Fruit fly (Drosophila melanogaster) whole organism, embryonic: ENCODE data around the gene CG43679.
A peak's percentile ranks its signal among the peaks of the same experiment; 100 is the strongest.

Source experiments
- Aef1 ChIP-seq: fragments of 200-800 bp; sonication (Bioruptor generic); IDR thresholded peaks from 3 replicates; pipeline ENCODE4 v1.3.6; 2022; ENCODE audit warnings: missing biosample characterization, missing genetic modification characterization
- CG10267 ChIP-seq: fragments of 200-800 bp; sonication (Bioruptor generic); optimal IDR thresholded peaks from 2 replicates; lab custom pipeline; 2018; ENCODE audit warnings: missing biosample characterization, mild to moderate bottlenecking, missing genetic modification characterization, moderate library complexity
- CG10959 ChIP-seq: fragments of 200-800 bp; sonication (Bioruptor generic); IDR thresholded peaks from 2 replicates; pipeline ENCODE4 v1.3.6; 2022; ENCODE audit warnings: missing biosample characterization, missing genetic modification characterization
- CG10979 ChIP-seq: fragments of 200-800 bp; sonication (Bioruptor generic); optimal IDR thresholded peaks from 2 replicates; lab custom pipeline; 2018; ENCODE audit warnings: missing biosample characterization, mild to moderate bottlenecking, missing genetic modification characterization, moderate library complexity
- CG13123 ChIP-seq: fragments of 200-800 bp; sonication (Bioruptor generic); optimal IDR thresholded peaks from 2 replicates; lab custom pipeline; 2016; ENCODE audit warnings: missing biosample characterization, missing genetic modification characterization
- CG1529 ChIP-seq: fragments of 200-800 bp; sonication (Bioruptor generic); optimal IDR thresholded peaks from 3 replicates; lab custom pipeline; 2018; ENCODE audit warnings: missing biosample characterization, missing genetic modification characterization
- CG16779 ChIP-seq: fragments of 200-800 bp; sonication (Bioruptor generic); IDR thresholded peaks from 2 replicates; pipeline ENCODE4 v1.3.6; 2022; ENCODE audit warnings: missing biosample characterization, missing genetic modification characterization
- CG17328 ChIP-seq: fragments of 200-800 bp; sonication (Bioruptor generic); IDR thresholded peaks from 2 replicates; pipeline ENCODE4 v1.3.6; 2022; ENCODE audit warnings: missing biosample characterization, missing genetic modification characterization
- CG17385 ChIP-seq: fragments of 200-800 bp; sonication (Bioruptor generic); optimal IDR thresholded peaks from 3 replicates; lab custom pipeline; 2018; ENCODE audit warnings: missing biosample characterization, mild to moderate bottlenecking, missing genetic modification characterization
- CG17829 ChIP-seq: fragments of 200-800 bp; optimal IDR thresholded peaks from 2 replicates; lab custom pipeline; 2019; ENCODE audit warnings: missing biosample characterization, mild to moderate bottlenecking, missing genetic modification characterization, moderate library complexity
- CG30431 ChIP-seq: fragments of 200-800 bp; sonication (Bioruptor generic); optimal IDR thresholded peaks from 2 replicates; lab custom pipeline; 2017; ENCODE audit warnings: missing biosample characterization, missing genetic modification characterization
- CG34224 ChIP-seq: fragments of 200-800 bp; sonication (Bioruptor generic); IDR thresholded peaks from 3 replicates; pipeline ENCODE4 v1.3.6; 2022; ENCODE audit warnings: missing biosample characterization, missing genetic modification characterization; ENCODE audit not compliant: partially characterized antibody
- CG4617 ChIP-seq: fragments of 200-800 bp; sonication (Bioruptor generic); optimal IDR thresholded peaks from 3 replicates; lab custom pipeline; 2016; ENCODE audit warnings: missing biosample characterization, missing genetic modification characterization, borderline replicate concordance
- CG6272 ChIP-seq: fragments of 200-800 bp; sonication (Bioruptor generic); IDR thresholded peaks from 2 replicates; pipeline ENCODE4 v1.3.6; 2022; ENCODE audit warnings: missing biosample characterization, missing genetic modification characterization
- CG8765 ChIP-seq: fragments of 200-800 bp; sonication (Bioruptor generic); IDR thresholded peaks from 2 replicates; pipeline ENCODE4 v1.3.6; 2022; ENCODE audit warnings: missing biosample characterization, missing genetic modification characterization
- CG8944 ChIP-seq: fragments of 200-800 bp; sonication (Bioruptor generic); optimal IDR thresholded peaks from 3 replicates; lab custom pipeline; 2016; ENCODE audit warnings: missing biosample characterization, missing genetic modification characterization
- CG9817 ChIP-seq: fragments of 200-800 bp; sonication (Bioruptor generic); optimal IDR thresholded peaks from 2 replicates; lab custom pipeline; 2018; ENCODE audit warnings: missing biosample characterization, mild to moderate bottlenecking, missing genetic modification characterization, moderate library complexity
- CTCF ChIP-seq: fragments of 200-800 bp; sonication (Bioruptor generic); optimal IDR thresholded peaks from 2 replicates; lab custom pipeline; 2017; ENCODE audit warnings: missing biosample characterization, mild to moderate bottlenecking, missing genetic modification characterization, moderate library complexity
- CkIIα-i1 ChIP-seq: fragments of 200-800 bp; sonication (Bioruptor generic); IDR thresholded peaks from 2 replicates; pipeline ENCODE4 v1.3.6; 2022; ENCODE audit warnings: missing biosample characterization, missing genetic modification characterization
- D19A ChIP-seq: fragments of 200-800 bp; optimal IDR thresholded peaks from 3 replicates; lab custom pipeline; 2019; ENCODE audit warnings: missing biosample characterization, mild to moderate bottlenecking, missing genetic modification characterization, moderate library complexity
- Dll ChIP-seq: fragments of 200-800 bp; sonication (Bioruptor generic); IDR thresholded peaks from 4 replicates; pipeline ENCODE4 v1.3.6; 2022; ENCODE audit warnings: missing biosample characterization, missing genetic modification characterization; ENCODE audit not compliant: partially characterized antibody
- E2f1 ChIP-seq: fragments of 200-800 bp; sonication (Bioruptor generic); IDR thresholded peaks from 2 replicates; pipeline ENCODE4 v1.3.6; 2022; ENCODE audit warnings: missing biosample characterization, missing genetic modification characterization
- Elba2 ChIP-seq: fragments of 200-800 bp; sonication (Bioruptor generic); optimal IDR thresholded peaks from 3 replicates; lab custom pipeline; 2016; ENCODE audit warnings: missing biosample characterization, missing genetic modification characterization
- Fer2 ChIP-seq: fragments of 200-800 bp; sonication (Bioruptor generic); optimal IDR thresholded peaks from 2 replicates; lab custom pipeline; 2018; ENCODE audit warnings: missing biosample characterization, mild to moderate bottlenecking, missing genetic modification characterization, moderate library complexity
- Hey ChIP-seq: fragments of 200-800 bp; sonication (Bioruptor generic); optimal IDR thresholded peaks from 3 replicates; lab custom pipeline; 2018; ENCODE audit warnings: missing biosample characterization, mild to moderate bottlenecking, missing genetic modification characterization
- Hr51 ChIP-seq, 2 experiments: fragments of 200-800 bp; sonication (Bioruptor generic); optimal IDR thresholded peaks; 2 replicates in 1 of 2; 3 replicates in 1 of 2; lab custom pipeline; 2016 to 2018; ENCODE audit warnings: missing biosample characterization in 2 of 2, missing genetic modification characterization in 2 of 2, mild to moderate bottlenecking in 1 of 2, moderate library complexity in 1 of 2
- Meics ChIP-seq: fragments of 200-800 bp; sonication (Bioruptor generic); optimal IDR thresholded peaks from 2 replicates; lab custom pipeline; 2017; ENCODE audit warnings: missing biosample characterization, mild to moderate bottlenecking, missing genetic modification characterization
- Myb ChIP-seq: fragments of 200-800 bp; sonication (Bioruptor generic); optimal IDR thresholded peaks from 2 replicates; lab custom pipeline; 2016; ENCODE audit warnings: missing biosample characterization, missing genetic modification characterization
- Oaz ChIP-seq: fragments of 200-800 bp; sonication (Bioruptor generic); IDR thresholded peaks from 2 replicates; pipeline ENCODE4 v1.3.6; 2022; ENCODE audit warnings: missing biosample characterization, missing genetic modification characterization
- Ptx1 ChIP-seq: fragments of 200-800 bp; sonication (Bioruptor generic); IDR thresholded peaks from 2 replicates; pipeline ENCODE4 v1.3.6; 2022; ENCODE audit warnings: missing biosample characterization, missing genetic modification characterization
- Sin3A ChIP-seq: fragments of >200 bp; optimal IDR thresholded peaks from 2 replicates; lab custom pipeline; 2018
- Xbp1 ChIP-seq: fragments of 200-800 bp; sonication (Bioruptor generic); optimal IDR thresholded peaks from 3 replicates; lab custom pipeline; 2016; ENCODE audit warnings: missing biosample characterization, mild to moderate bottlenecking, missing genetic modification characterization
- ap ChIP-seq: fragments of 200-800 bp; sonication (Bioruptor generic); IDR thresholded peaks from 2 replicates; pipeline ENCODE4 v1.3.6; 2022; ENCODE audit warnings: missing biosample characterization, missing genetic modification characterization
- corto ChIP-seq: fragments of 200-800 bp; sonication (Bioruptor generic); optimal IDR thresholded peaks from 2 replicates; lab custom pipeline; 2016; ENCODE audit warnings: missing biosample characterization, mild to moderate bottlenecking, missing genetic modification characterization, moderate library complexity
- dimm ChIP-seq: fragments of 200-800 bp; sonication (Bioruptor generic); IDR thresholded peaks from 2 replicates; pipeline ENCODE4 v1.3.6; 2022; ENCODE audit warnings: missing biosample characterization, missing genetic modification characterization
- ems ChIP-seq: fragments of 200-800 bp; sonication (Bioruptor generic); optimal IDR thresholded peaks from 3 replicates; lab custom pipeline; 2016; ENCODE audit warnings: missing biosample characterization, missing genetic modification characterization
- gro ChIP-seq: fragments of 200-800 bp; sonication (Bioruptor generic); optimal IDR thresholded peaks from 2 replicates; lab custom pipeline; 2016; ENCODE audit warnings: missing biosample characterization, missing genetic modification characterization
- gsb-n ChIP-seq: fragments of 200-800 bp; sonication (Bioruptor generic); optimal IDR thresholded peaks from 3 replicates; lab custom pipeline; 2018; ENCODE audit warnings: missing biosample characterization, mild to moderate bottlenecking, missing genetic modification characterization
- hb ChIP-seq: fragments of 200-800 bp; sonication (Bioruptor generic); IDR thresholded peaks from 3 replicates; pipeline ENCODE4 v1.3.6; 2022; ENCODE audit warnings: missing biosample characterization, missing genetic modification characterization; ENCODE audit not compliant: partially characterized antibody
- jigr1 ChIP-seq: fragments of 200-800 bp; sonication (Bioruptor generic); IDR thresholded peaks from 3 replicates; pipeline ENCODE4 v1.3.6; 2022; ENCODE audit warnings: missing biosample characterization, missing genetic modification characterization
- jing ChIP-seq: fragments of 200-800 bp; sonication (Bioruptor generic); optimal IDR thresholded peaks from 2 replicates; lab custom pipeline; 2018; ENCODE audit warnings: missing biosample characterization, mild to moderate bottlenecking, missing genetic modification characterization
- repo ChIP-seq: fragments of 200-800 bp; sonication (Bioruptor generic); optimal IDR thresholded peaks from 2 replicates; lab custom pipeline; 2016; ENCODE audit warnings: missing biosample characterization, missing genetic modification characterization
- run ChIP-seq: fragments of 200-800 bp; sonication (Bioruptor generic); optimal IDR thresholded peaks from 3 replicates; lab custom pipeline; 2018; ENCODE audit warnings: missing biosample characterization, mild to moderate bottlenecking, missing genetic modification characterization
- scrt ChIP-seq: fragments of 200-800 bp; sonication (Bioruptor generic); optimal IDR thresholded peaks from 2 replicates; lab custom pipeline; 2018; ENCODE audit warnings: missing biosample characterization, mild to moderate bottlenecking, missing genetic modification characterization, moderate library complexity
- sens ChIP-seq: fragments of 200-800 bp; sonication (Bioruptor generic); peaks from one replicate; lab custom pipeline; 2016; ENCODE audit warnings: missing biosample characterization, missing genetic modification characterization
- sisA ChIP-seq: fragments of 200-800 bp; sonication (Bioruptor generic); IDR thresholded peaks from 2 replicates; pipeline ENCODE4 v1.3.6; 2022; ENCODE audit warnings: missing biosample characterization, missing genetic modification characterization
- sob ChIP-seq: fragments of 200-800 bp; sonication (Bioruptor generic); IDR thresholded peaks from 2 replicates; pipeline ENCODE4 v1.3.6; 2022; ENCODE audit warnings: missing biosample characterization, missing genetic modification characterization
- tna ChIP-seq: fragments of 200-800 bp; sonication (Bioruptor generic); IDR thresholded peaks from 2 replicates; pipeline ENCODE4 v1.3.6; 2022; ENCODE audit warnings: missing biosample characterization, missing genetic modification characterization; ENCODE audit not compliant: partially characterized antibody
- twi ChIP-seq: fragments of 200-800 bp; optimal IDR thresholded peaks from 2 replicates; lab custom pipeline; 2019; ENCODE audit warnings: missing biosample characterization, mild to moderate bottlenecking, missing genetic modification characterization, moderate library complexity
- unc-4 ChIP-seq: fragments of 200-800 bp; sonication (Bioruptor generic); IDR thresholded peaks from 2 replicates; pipeline ENCODE4 v1.3.6; 2022; ENCODE audit warnings: missing biosample characterization, missing genetic modification characterization; ENCODE audit not compliant: partially characterized antibody
- zfh1 ChIP-seq: fragments of 200-800 bp; sonication (Bioruptor generic); IDR thresholded peaks from 3 replicates; pipeline ENCODE4 v1.3.6; 2022; ENCODE audit warnings: missing biosample characterization, missing genetic modification characterization
- zfh2 ChIP-seq: fragments of 200-800 bp; sonication (Bioruptor generic); optimal IDR thresholded peaks from 2 replicates; lab custom pipeline; 2016; ENCODE audit warnings: missing biosample characterization, missing genetic modification characterization

Gene CG43679

dm6 chr3L:15089083-15089704 lies 38.0 kb upstream of the CG43679 start (continued):
- TF ChIP-seq repo (GFP tag; lab: Kevin White, UChicago) (no peak), sob (GFP tag; lab: Robert Waterston, UW) (no peak), sisA (GFP tag; lab: Robert Waterston, UW) (no peak), CG17385 (peak; percentile 10), CG10979 (peak; percentile 27), Oaz (no peak), CG4617 (GFP tag; lab: Kevin White, UChicago) (no peak), dimm (no peak), Myb (no peak), CG10267 (tag; lab: Kevin White, UChicago) (peak; percentile 27), Meics (GFP tag; lab: Kevin White, UChicago) (peak; percentile 15), jigr1 (GFP tag; lab: Robert Waterston, UW) (no peak), Hey (no peak), twi (tag; lab: Kevin White, UChicago) (no peak), Hr51 (GFP tag; optimal IDR thresholded peaks at IDR 0.05; lab: Kevin White, UChicago) (peak in 1 of 2 experiments; percentile 65), Elba2 (GFP tag; lab: Kevin White, UChicago) (no peak), scrt (GFP tag; lab: Kevin White, UChicago) (no peak), Ptx1 (no peak), CG13123 (GFP tag; lab: Kevin White, UChicago) (no peak), Aef1 (GFP tag; lab: Robert Waterston, UW) (no peak), Xbp1 (GFP tag; lab: Kevin White, UChicago) (no peak), unc-4 (GFP tag; lab: Robert Waterston, UW) (no peak), CTCF (GFP tag; lab: Kevin White, UChicago) (no peak), ap (no peak), corto (GFP tag; lab: Kevin White, UChicago) (no peak), E2f1 (GFP tag; lab: Robert Waterston, UW) (no peak), zfh1 (no peak), jing (GFP tag; lab: Kevin White, UChicago) (no peak), CG6272 (GFP tag; lab: Robert Waterston, UW) (no peak), CkIIα-i1 (GFP tag; lab: Robert Waterston, UW) (no peak), hb (GFP tag; lab: Robert Waterston, UW) (no peak), sens (no peak), CG17829 (tag; lab: Kevin White, UChicago) (peak; percentile 33), CG9817 (tag; lab: Kevin White, UChicago) (no peak), gro (GFP tag; lab: Kevin White, UChicago) (no peak), D19A (tag; lab: Kevin White, UChicago) (peak; percentile 32), ems (GFP tag; lab: Kevin White, UChicago) (no peak), Fer2 (tag; lab: Kevin White, UChicago) (no peak), CG1529 (GFP tag; lab: Kevin White, UChicago) (no peak), CG8944 (GFP tag; lab: Kevin White, UChicago) (no peak), gsb-n (peak; percentile 3), Dll (GFP tag; lab: Robert Waterston, UW) (no peak), CG8765 (no peak), Sin3A (lab: Kevin White, UChicago) (no peak), run (tag; lab: Kevin White, UChicago) (no peak), zfh2 (GFP tag; lab: Kevin White, UChicago) (no peak), CG30431 (no peak), CG10959 (GFP tag; lab: Robert Waterston, UW) (no peak), CG34224 (GFP tag; lab: Robert Waterston, UW) (no peak), CG17328 (no peak), tna (no peak), CG16779 (GFP tag; lab: Robert Waterston, UW) (no peak)
